Worm (Caenorhabditis elegans): Measurements from ENCODE around the gene fbxa-170.

ce11 chrX:1627837-1628236, 50.1 kb downstream of the fbxa-170 start, which contains the start of gene fbxb-58:
- no peak for TF ChIP-seq aly-1 (tag; optimal IDR thresholded peaks at IDR 0.05)
- TF ChIP-seq ama-1 (optimal IDR thresholded peaks at IDR 0.05): no peak
- no peak for TF ChIP-seq B0310.2 (tag; optimal IDR thresholded peaks at IDR 0.05)
- no peak for TF ChIP-seq ets-7 (tag; optimal IDR thresholded peaks at IDR 0.05)
- no peak for TF ChIP-seq hmbx-1 (tag; optimal IDR thresholded peaks at IDR 0.05)
